Fruit fly (Drosophila melanogaster): ENCODE results near the gene HDAC1.

HDAC1 gene

dm6 chr3L:4626434-4626833 is at the start of gene HDAC1:
HDAC1 (plus strand) TSS chr3L:4626734.
- TF ChIP-seq CG8478 (optimal IDR thresholded peaks at IDR 0.05) (no peak), CTCF (optimal IDR thresholded peaks at IDR 0.05) (no peak)

- TF ChIP-seq CG8478 (optimal IDR thresholded peaks at IDR 0.05) (no peak), CTCF (optimal IDR thresholded peaks at IDR 0.05) (no peak)
These were observed 36.5 kb upstream of the HDAC1 start for dm6 chr3L:4590051-4590450.

DNA sequence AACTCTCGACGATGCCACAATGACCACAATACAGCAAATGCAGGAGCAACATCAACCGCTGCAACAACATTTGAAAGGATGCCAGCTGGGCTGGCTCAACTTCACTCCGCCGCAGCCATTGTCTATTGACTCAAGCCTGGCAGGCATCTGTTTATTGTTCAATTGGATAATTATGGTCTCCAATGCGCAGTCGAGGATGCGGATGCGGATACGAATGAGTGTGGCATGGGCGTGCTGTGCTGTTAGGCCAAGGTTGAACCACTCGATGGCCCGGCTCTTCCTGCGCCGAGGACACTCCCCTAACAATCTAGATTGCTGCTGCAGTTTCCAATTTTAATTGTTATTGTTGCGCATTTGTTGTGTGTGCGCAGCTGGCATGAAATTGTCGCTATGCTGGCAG is 26.8 kb upstream of the HDAC1 start:
- TF ChIP-seq CTCF (optimal IDR thresholded peaks at IDR 0.05) (no peak), CG8478 (optimal IDR thresholded peaks at IDR 0.05) (no peak)

- TF ChIP-seq CTCF (optimal IDR thresholded peaks at IDR 0.05) (no peak), CG8478 (optimal IDR thresholded peaks at IDR 0.05) (no peak)
These were observed 24.2 kb upstream of the HDAC1 start for dm6 chr3L:4602333-4602732.

DNA sequence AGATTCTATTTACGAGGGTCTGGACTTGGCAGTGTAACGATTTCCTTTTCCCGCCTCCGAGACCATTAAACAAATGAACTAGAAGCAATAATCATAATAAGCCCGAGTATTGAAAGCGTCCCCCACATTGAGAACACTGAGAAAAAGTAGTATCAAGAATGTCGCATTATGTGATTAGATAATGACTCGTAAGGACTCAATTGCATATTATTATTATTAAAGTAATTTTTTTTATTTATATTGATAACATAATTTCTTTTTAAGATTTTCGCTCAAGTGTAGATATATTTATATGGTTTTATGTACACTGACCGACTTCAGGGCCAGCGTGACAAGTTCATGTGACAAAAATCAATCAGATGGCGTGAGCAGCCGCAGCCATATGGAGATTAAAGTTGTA is 23.1 kb upstream of the HDAC1 start:
- TF ChIP-seq CTCF (optimal IDR thresholded peaks at IDR 0.05) (no peak), CG8478 (optimal IDR thresholded peaks at IDR 0.05) (no peak)

DNA sequence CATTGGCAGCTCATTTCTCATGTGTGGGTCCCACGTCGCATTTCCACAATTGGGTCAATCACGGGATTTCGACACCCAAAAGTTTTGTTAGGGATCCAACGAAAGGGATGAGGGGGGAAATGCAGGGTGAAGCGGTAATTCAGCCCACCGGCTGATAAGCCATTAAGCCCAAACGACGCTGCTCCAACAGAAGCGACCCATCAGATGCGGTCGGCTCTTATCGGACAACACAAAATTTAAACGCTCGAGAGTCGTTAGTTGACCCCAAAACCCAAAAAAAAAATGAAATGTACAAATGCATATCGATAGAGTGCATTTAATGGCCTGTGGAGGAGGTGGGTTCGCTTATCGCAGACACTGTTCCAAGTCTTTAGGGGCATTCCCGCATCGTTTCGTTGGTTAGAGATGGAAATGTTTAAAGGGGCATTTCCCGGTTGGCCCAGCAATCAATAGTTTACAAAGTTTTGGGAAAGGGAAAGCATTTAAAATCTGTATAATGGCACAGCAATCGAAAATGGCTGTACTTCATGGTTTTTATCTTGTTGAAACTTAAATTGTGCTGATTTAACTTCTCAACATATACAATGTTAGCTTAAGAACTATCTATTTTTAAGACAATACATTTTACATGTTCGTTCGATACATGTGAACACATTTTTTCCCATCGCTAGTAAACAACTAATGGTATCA is 19.6 kb upstream of the HDAC1 start:
- TF ChIP-seq CG8478 (optimal IDR thresholded peaks at IDR 0.05): no peak
- no peak for TF ChIP-seq CTCF (optimal IDR thresholded peaks at IDR 0.05)

DNA sequence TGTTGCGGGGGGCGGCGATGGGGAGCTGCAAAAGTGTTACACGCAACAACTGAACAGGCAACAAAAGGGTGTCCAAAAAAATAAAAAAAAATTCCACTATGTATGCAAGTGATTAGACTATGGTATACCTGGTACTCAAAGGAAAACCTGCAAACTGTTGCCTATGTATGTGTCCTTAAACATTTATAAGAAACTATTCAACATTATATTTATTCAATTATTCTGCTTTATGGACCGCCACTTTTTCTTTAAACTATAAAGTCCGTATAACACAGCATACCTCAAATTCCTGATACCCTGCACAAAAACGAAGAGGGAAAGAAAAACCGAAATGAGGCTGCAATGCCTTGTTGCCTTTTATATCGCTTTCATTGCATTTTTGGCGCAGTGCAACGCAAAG is 18.9 kb upstream of the HDAC1 start:
- no peak for TF ChIP-seq CG8478 (optimal IDR thresholded peaks at IDR 0.05)
- TF ChIP-seq CTCF (optimal IDR thresholded peaks at IDR 0.05): no peak

DNA sequence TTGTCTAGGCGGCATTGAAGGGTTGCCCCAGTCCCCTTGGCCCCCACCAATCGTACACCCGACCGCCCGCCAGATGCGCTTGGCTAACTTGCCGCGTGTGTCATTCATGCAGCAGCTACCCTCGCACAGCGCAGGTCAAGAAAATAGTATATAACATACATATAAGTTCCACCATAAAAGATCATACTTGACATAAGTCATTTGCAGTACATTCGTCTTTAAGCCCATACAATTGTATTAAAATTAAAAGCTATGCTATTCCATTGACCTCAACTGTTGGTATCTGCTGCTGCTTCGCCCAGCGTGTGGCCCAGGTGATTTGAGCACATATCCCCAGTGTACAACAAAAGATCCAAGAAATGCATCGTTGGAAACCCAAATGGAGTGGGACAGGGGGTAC is 15.2 kb upstream of the HDAC1 start:
- TF ChIP-seq CTCF (optimal IDR thresholded peaks at IDR 0.05) (no peak), CG8478 (optimal IDR thresholded peaks at IDR 0.05) (no peak)

DNA sequence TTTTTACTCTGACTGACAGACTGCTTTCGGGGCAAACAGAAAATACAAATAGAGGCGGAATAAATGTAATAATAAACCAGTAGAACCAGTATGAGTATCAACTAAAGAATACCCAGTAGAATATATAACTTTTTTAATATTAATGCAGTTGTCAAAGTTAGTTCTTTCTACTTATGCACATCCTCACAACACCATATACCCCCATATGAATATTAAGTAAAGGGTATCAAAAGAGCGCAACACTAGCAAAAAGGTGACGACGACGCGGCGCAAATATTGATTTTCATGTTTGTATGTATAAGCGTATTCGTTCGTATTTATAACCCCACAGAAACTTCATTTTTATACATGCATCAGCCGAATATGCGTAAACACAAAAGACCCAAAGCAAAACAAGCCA is 13.5 kb upstream of the HDAC1 start:
- TF ChIP-seq CG8478 (optimal IDR thresholded peaks at IDR 0.05) (no peak), CTCF (optimal IDR thresholded peaks at IDR 0.05) (no peak)

- TF ChIP-seq CG8478 (optimal IDR thresholded peaks at IDR 0.05) (no peak), CTCF (optimal IDR thresholded peaks at IDR 0.05) (no peak)
These were observed 12.7 kb upstream of the HDAC1 start for dm6 chr3L:4613846-4614247.

DNA sequence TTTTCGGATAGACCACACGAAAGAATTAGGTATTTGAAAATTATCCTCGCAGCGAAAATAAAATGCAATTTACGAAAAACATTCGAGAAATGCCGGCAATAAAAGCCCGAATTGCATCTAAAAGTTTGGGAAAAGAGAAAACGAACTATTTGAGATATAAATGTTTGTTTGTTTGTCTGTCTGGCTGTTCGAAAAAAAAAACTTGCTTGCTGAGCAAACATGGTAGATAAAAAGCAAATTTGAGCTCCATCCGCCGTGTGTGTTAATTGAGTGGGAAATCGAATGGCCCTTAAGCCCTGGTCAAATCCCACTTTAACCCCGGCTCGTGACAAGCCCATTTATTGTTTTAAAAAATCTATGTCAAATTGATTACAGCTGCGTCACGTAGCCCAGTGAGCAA is 11.5 kb upstream of the HDAC1 start:
- TF ChIP-seq CG8478 (optimal IDR thresholded peaks at IDR 0.05) (no peak), CTCF (optimal IDR thresholded peaks at IDR 0.05) (no peak)

DNA sequence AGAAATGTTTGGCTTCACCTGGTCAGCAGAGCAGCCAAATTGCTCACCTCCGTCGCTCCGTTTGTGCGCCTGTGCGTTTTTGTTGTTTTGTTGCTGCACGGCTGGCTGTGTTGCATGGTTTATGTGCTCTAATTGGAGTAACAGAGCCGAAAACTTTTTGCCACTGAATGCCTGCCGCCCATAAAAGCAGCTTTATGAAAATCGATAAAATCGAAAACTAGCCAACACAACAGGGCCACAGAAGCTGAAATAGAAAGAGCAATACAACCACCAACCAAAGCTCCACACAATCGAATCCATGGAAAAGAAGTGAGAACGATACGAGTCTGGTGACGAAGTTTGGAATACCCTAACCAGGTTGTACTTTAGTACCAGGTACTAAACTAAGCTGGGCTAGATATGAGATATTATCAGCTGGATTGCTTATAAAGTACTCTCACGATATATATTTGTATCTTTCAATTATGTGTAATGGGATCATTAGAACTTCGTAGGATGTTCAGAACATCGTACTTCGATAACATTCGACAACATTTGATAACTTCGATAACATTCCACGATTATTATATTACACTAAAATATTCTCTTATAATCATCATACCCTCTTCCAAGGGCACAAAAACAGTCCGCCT is 7.6 kb upstream of the HDAC1 start:
- TF ChIP-seq CTCF (optimal IDR thresholded peaks at IDR 0.05) (no peak), CG8478 (optimal IDR thresholded peaks at IDR 0.05) (no peak)

- TF ChIP-seq CTCF (optimal IDR thresholded peaks at IDR 0.05) (no peak), CG8478 (optimal IDR thresholded peaks at IDR 0.05) (no peak)
These were observed 6.9 kb upstream of the HDAC1 start for dm6 chr3L:4619497-4620211.

DNA sequence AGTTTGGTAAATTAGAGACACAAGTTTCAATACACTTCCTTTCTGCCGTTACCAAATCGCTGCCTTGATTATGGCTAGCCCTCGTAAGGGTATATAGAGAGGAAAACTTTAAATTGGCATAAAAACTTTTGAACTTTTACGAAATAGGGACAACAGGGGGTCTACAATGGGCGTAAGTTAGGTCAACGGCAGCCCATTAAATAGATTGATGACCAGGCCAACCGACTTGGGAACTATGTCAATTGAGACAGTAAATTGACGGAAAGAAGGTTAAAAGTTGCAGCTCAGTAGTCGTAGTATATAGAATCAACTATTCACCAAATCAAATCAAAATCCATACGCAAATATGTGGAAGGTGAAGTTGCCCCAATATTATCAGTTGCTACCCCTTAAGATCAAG is 5.6 kb upstream of the HDAC1 start, which contains the start of gene CG32246:
TSS of gene CG32246 (plus strand) at position 301 of the 400 bp plus-strand sequence.
- TF ChIP-seq CG8478 (optimal IDR thresholded peaks at IDR 0.05) (no peak), CTCF (optimal IDR thresholded peaks at IDR 0.05) (no peak)

dm6 chr3L:4623035-4623580 is 3.4 kb upstream of the HDAC1 start:
- TF ChIP-seq CG8478 (optimal IDR thresholded peaks at IDR 0.05) (no peak), CTCF (optimal IDR thresholded peaks at IDR 0.05) (no peak)

dm6 chr3L:4623870-4624269 is 2.7 kb upstream of the HDAC1 start:
- TF ChIP-seq CTCF (optimal IDR thresholded peaks at IDR 0.05) (no peak), CG8478 (optimal IDR thresholded peaks at IDR 0.05) (no peak)

Data from S2 (cell line).